Worm (Caenorhabditis elegans): Measurements from ENCODE around the gene F45E4.5.

- TF ChIP-seq ces-1 (GFP tag; optimal IDR thresholded peaks at IDR 0.05) (no peak), unc-39 (tag; optimal IDR thresholded peaks at IDR 0.05) (no peak), M03D4.4 (tag; optimal IDR thresholded peaks at IDR 0.05) (no peak), elt-3 (tag; optimal IDR thresholded peaks at IDR 0.05) (no peak), lin-13 (tag; optimal IDR thresholded peaks at IDR 0.05) (no peak), nhr-12 (tag; optimal IDR thresholded peaks at IDR 0.05) (no peak), lin-32 (GFP tag; optimal IDR thresholded peaks at IDR 0.05) (no peak), nhr-2 (tag; optimal IDR thresholded peaks at IDR 0.05) (no peak), unc-62 (GFP tag; optimal IDR thresholded peaks at IDR 0.05) (no peak), ceh-43 (GFP tag; optimal IDR thresholded peaks at IDR 0.05) (no peak)
These were observed 50.6 kb downstream of the F45E4.5 start, which contains the start of gene F32E10.5 for ce11 chrIV:7578281-7578680.
